Worm (Caenorhabditis elegans): ENCODE measurements around the gene C48B4.11.

- TF ChIP-seq dao-5 (tag; optimal IDR thresholded peaks at IDR 0.05) (no peak), him-1 (tag; optimal IDR thresholded peaks at IDR 0.05) (no peak)
Measured at ce11 chrIII:9598168-9598567, 32.3 kb upstream of the C48B4.11 start, which contains the start of gene F58A4.1.
